Worm (Caenorhabditis elegans): Measurements from ENCODE around the gene F49H12.2.
A peak's percentile ranks its signal among the peaks of the same experiment; 100 is the strongest.

The F49H12.2 gene

DNA sequence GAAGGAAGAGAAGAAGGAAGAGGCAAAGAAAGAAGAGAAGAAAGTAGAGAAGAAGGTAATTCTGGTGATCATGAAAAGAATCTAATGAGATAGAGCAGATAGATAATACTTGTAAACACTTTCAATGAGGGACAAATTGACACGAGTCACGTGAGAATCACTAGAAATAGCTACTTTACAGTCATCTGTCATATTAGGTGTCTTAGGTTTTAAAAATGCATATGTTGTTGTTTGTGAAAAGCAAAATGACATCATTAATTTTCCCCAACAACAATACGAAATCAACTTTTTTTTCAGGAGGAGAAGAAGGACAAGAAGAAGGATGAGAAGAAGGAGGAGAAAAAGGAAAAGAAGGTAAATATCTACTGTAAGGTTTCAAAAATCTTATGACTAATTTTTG is 9.9 kb upstream of the F49H12.2 start:
- TF ChIP-seq nhr-232 (tag; optimal IDR thresholded peaks at IDR 0.05), result no peak
- TF ChIP-seq ceh-45 (GFP tag; IDR thresholded peaks at IDR 0.05), result no peak
- no peak for TF ChIP-seq elt-4 (tag; optimal IDR thresholded peaks at IDR 0.05)
- TF ChIP-seq T23F11.4 (GFP tag; optimal IDR thresholded peaks at IDR 0.05), result no peak
- TF ChIP-seq pax-1 (tag; optimal IDR thresholded peaks at IDR 0.05), result no peak
- no peak for TF ChIP-seq ahr-1 (tag; optimal IDR thresholded peaks at IDR 0.05)
- no peak for TF ChIP-seq fax-1 (tag; optimal IDR thresholded peaks at IDR 0.05)

DNA sequence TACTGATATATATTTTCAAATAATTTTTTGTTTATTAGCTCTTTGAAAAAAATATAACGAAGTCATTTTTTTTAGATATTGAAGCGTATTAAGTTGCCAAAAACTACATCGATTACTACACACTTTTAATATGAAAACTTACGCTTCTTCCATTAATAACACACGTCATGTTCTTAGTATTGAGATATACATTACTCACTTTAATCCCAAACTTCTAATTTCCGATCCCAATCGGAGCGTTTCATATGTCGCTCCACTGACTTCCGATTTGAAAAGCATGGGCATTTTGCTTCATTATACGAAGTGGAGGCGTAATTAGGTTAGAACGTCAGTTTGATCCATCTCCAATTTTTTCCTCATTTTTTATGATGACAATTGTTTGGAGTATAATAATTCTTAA is 6.3 kb upstream of the F49H12.2 start:
- TF ChIP-seq fax-1 (tag; optimal IDR thresholded peaks at IDR 0.05) (no peak), tbx-7 (tag; optimal IDR thresholded peaks at IDR 0.05) (no peak)

DNA sequence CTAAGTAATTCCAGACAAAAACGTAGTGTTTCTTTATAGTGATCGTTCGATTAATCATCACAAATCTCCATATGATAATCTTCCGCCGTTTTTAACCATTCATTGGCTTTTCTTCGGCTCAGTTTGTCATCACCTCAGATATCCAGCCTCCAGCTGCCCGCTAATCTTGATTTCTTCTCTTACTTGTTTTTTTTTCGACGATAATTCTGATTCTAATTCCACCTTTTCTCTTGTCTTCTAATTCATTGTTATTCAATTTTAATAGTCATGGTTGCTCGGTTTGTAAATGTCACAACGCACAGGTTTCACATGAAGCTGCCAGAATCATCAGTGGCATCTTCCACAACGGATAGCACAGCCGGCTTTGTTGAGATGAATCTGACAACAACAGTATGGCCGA is 5.6 kb upstream of the F49H12.2 start, which contains the start of gene F49H12.4:
F49H12.4 (plus strand) TSS at position 301 of the 400 bp plus-strand sequence.
- TF ChIP-seq nfya-1 (tag; optimal IDR thresholded peaks at IDR 0.05) (no peak), C08G9.2 (tag; optimal IDR thresholded peaks at IDR 0.05) (no peak), lin-11 (tag; optimal IDR thresholded peaks at IDR 0.05) (no peak), tbx-2 (tag; optimal IDR thresholded peaks at IDR 0.05) (no peak), ceh-45 (GFP tag; IDR thresholded peaks at IDR 0.05) (no peak), hlh-8 (tag; optimal IDR thresholded peaks at IDR 0.05) (no peak), hlh-13 (GFP tag; optimal IDR thresholded peaks at IDR 0.05) (no peak), ceh-30 (tag; optimal IDR thresholded peaks at IDR 0.05) (no peak), nhr-11 (tag; optimal IDR thresholded peaks at IDR 0.05) (no peak), unc-55 (GFP tag; optimal IDR thresholded peaks at IDR 0.05) (no peak), ceh-6 (GFP tag; optimal IDR thresholded peaks at IDR 0.05) (no peak), K02D7.2 (tag; optimal IDR thresholded peaks at IDR 0.05) (no peak), ref-2 (tag; optimal IDR thresholded peaks at IDR 0.05) (no peak), lim-6 (tag; optimal IDR thresholded peaks at IDR 0.05) (no peak)

DNA sequence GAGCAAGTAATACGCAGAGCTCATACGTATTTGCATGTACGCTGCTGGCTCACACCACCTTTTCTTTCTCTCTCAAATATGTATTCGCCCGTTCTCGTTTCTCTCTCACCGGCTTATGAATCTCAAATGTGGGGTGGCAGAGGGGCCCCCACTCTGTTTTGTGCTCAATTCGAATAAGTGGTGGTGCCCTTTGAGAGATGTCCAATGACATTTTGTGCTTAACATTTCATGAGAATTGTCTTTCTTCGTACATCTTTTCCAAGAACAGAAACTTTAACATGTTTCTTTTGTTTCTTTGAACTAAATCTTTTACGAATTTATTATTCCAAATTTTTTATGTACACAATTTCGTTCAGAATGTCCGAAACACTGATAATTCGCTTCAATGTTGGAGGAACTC is 1.1 kb upstream of the F49H12.2 start, which contains the start of gene F49H12.3:
F49H12.3 (plus strand) TSS at position 357 of the 400 bp plus-strand sequence.
- TF ChIP-seq ceh-14 (tag; optimal IDR thresholded peaks at IDR 0.05) (no peak), sdc-2 (tag; optimal IDR thresholded peaks at IDR 0.05) (no peak), ceh-18 (tag; optimal IDR thresholded peaks at IDR 0.05) (no peak), T23F11.4 (GFP tag; optimal IDR thresholded peaks at IDR 0.05) (no peak), hlh-30 (tag; optimal IDR thresholded peaks at IDR 0.05; ENCODE audit: insufficient read depth) (no peak), ceh-9 (tag; optimal IDR thresholded peaks at IDR 0.05) (no peak)

DNA sequence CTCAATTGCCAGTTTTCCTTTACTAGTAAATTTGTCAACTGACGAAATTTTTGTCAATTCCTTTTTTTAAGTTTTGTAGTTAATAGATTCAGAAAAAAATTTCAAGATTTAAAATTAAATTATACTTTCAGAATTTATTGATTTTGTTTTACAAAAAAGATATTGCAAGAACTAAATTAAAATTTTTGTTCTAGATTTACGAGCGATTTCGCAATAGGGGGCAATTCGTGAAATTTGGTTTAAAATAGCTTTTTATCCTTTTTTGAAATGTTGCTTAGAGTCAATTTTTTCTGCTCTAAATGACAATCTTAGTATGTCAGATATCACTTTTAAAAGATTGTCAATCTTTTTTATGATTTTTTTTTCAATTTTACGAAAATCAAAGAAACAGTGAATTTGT is 406 bp downstream of the F49H12.2 start:
- TF ChIP-seq ceh-30 (tag; optimal IDR thresholded peaks at IDR 0.05) (no peak), F13H6.1 (tag; optimal IDR thresholded peaks at IDR 0.05) (no peak), ceh-9 (tag; optimal IDR thresholded peaks at IDR 0.05) (no peak), pat-9 (tag; optimal IDR thresholded peaks at IDR 0.05) (no peak), unc-55 (GFP tag; optimal IDR thresholded peaks at IDR 0.05) (no peak), sox-4 (tag; optimal IDR thresholded peaks at IDR 0.05) (no peak), hlh-15 (tag; optimal IDR thresholded peaks at IDR 0.05) (no peak), Y22D7AL.16 (tag; optimal IDR thresholded peaks at IDR 0.05) (no peak), ets-4 (tag; optimal IDR thresholded peaks at IDR 0.05) (no peak), ceh-34 (tag; optimal IDR thresholded peaks at IDR 0.05) (no peak), pag-3 (tag; optimal IDR thresholded peaks at IDR 0.05; ENCODE audit: borderline replicate concordance) (no peak)

DNA sequence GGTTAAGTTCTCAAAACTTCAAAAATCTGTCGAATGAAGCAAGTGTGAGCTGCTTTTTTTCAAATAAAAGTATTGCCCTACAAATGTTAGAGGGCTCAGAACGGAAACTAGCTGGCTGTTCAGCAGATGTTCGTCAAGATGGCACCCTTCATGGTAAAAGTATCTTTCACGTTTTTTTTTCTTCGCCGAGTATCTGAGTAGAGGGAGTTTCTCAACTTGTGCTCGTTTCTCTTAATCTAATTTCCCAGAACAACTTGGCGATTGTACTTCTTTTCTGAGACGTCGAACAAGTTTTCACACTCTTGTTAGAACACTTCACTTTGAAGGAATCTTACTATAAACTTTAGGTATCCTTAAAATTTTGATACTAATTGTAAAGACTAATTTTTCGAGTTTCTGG is 2.6 kb downstream of the F49H12.2 start:
- no peak for TF ChIP-seq hlh-6 (tag; optimal IDR thresholded peaks at IDR 0.05)
- peak; percentile 24 for TF ChIP-seq unc-42 (tag; optimal IDR thresholded peaks at IDR 0.05)
